Fruit fly (Drosophila melanogaster): ENCODE measurements around the gene Tsf1.

The Tsf1 gene

DNA sequence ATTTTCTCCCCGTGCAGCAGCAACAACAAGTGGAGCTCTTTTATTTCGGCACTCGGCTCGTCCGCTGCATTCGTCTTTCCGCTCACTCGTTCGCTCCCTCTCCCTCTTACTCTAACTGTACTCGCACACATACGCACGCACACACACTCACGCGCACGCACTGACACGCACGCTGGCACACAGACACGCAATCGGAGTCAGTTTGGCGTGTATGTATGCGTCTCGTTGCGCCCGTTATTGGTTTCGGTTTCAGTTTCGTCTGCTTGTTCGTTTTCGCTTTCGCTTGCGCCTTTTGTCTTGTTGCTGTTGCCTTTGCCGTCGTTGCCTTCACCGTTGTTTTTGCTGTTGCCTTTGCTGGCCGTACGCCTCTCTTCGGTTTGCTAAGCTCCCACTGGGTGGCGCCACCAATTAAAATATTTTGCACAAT, 29.1 kb upstream of the Tsf1 start:
- TF ChIP-seq Blimp-1 (GFP tag; optimal IDR thresholded peaks at IDR 0.05) (peak; percentile 95), Smox (GFP tag; optimal IDR thresholded peaks at IDR 0.05) (no peak), CG9139 (GFP tag; optimal IDR thresholded peaks at IDR 0.05) (no peak), dac (GFP tag; optimal IDR thresholded peaks at IDR 0.05) (peak; percentile 17), CG6854 (GFP tag; optimal IDR thresholded peaks at IDR 0.05) (peak; percentile 41), cyc (GFP tag; optimal IDR thresholded peaks at IDR 0.05) (peak; percentile 18), lz (GFP tag; optimal IDR thresholded peaks at IDR 0.05) (no peak), pdm3 (GFP tag; optimal IDR thresholded peaks at IDR 0.05) (no peak), CG7368 (GFP tag; optimal IDR thresholded peaks at IDR 0.05) (no peak), esn (GFP tag; optimal IDR thresholded peaks at IDR 0.05) (no peak), Sox14 (GFP tag; optimal IDR thresholded peaks at IDR 0.05) (peak; percentile 8), svp (GFP tag) (peak; percentile 64), CG6808 (GFP tag; optimal IDR thresholded peaks at IDR 0.05) (no peak), Eip78C (GFP tag) (peak; percentile 56), CG32006 (GFP tag; optimal IDR thresholded peaks at IDR 0.05) (no peak), ss (GFP tag; optimal IDR thresholded peaks at IDR 0.05) (peak; percentile 11 to 20), Met (GFP tag; optimal IDR thresholded peaks at IDR 0.05) (no peak), CG6163 (GFP tag; IDR thresholded peaks at IDR 0.05) (0 out of 3 replicates have a peak, but pooled peaks have one; percentile 43), Hr38 (GFP tag; optimal IDR thresholded peaks at IDR 0.05) (no peak), CG6276 (GFP tag; optimal IDR thresholded peaks at IDR 0.05) (no peak), Sox102F (GFP tag; optimal IDR thresholded peaks at IDR 0.05) (peak; percentile 7), topi (GFP tag; optimal IDR thresholded peaks at IDR 0.05) (peak; percentile 37)

DNA sequence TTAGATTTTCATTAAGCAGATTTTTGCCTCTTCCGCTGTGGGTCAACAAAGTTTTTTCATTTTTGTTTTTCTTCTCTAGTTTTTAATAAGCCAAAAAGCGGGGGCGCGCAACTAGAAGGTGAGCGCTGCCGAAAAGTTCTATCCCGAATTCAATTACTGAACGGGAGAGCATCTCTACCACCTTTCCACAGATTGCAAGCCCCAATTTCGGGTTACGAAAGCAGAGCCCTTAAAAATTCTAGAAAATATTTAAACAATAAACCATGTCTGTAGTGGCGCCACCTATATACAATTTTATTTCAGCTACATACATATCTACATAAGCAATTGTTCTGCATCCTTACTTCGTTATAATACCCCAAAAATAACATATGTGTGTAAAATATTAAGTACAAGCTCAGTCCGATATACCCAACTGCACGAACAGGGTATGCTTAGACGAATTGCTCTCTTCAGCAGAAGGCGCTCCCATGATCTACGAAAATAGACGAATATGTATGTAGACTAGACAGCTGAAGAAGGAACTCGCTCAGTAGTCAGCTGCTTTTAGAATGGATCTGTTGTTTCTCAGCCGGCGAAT, 28.4 kb upstream of the Tsf1 start, which contains the start of gene CG6106:
CG6106 (plus strand) TSS at position 530 of the 580 bp plus-strand sequence.
- TF ChIP-seq eg (GFP tag; IDR thresholded peaks at IDR 0.05), result 0 out of 3 replicates have a peak, but pooled peaks have one; percentile 11
- TF ChIP-seq Lpt (GFP tag; optimal IDR thresholded peaks at IDR 0.05), result no peak

DNA sequence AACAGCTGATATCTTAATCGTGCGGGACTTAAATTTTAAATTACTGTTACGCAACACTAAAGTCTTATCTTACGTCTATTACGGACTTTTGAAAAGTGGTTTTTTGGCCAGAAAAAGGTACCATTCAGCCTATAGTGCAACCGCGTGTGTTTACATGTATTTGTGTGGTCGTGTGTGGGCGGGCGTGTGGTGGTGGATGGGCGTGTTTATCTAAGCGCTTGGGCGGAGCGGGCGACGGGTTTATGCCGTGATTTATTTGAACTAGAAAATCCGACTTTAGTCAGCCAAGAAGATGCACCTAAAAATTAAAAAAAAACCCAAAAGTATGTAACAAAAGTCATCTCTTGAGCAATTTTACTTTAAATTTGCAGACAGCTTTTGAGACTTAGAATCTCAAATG, 23.5 kb upstream of the Tsf1 start:
- TF ChIP-seq fkh (GFP tag; optimal IDR thresholded peaks at IDR 0.05) (peak; percentile 87), Lpt (GFP tag; optimal IDR thresholded peaks at IDR 0.05) (no peak)

DNA sequence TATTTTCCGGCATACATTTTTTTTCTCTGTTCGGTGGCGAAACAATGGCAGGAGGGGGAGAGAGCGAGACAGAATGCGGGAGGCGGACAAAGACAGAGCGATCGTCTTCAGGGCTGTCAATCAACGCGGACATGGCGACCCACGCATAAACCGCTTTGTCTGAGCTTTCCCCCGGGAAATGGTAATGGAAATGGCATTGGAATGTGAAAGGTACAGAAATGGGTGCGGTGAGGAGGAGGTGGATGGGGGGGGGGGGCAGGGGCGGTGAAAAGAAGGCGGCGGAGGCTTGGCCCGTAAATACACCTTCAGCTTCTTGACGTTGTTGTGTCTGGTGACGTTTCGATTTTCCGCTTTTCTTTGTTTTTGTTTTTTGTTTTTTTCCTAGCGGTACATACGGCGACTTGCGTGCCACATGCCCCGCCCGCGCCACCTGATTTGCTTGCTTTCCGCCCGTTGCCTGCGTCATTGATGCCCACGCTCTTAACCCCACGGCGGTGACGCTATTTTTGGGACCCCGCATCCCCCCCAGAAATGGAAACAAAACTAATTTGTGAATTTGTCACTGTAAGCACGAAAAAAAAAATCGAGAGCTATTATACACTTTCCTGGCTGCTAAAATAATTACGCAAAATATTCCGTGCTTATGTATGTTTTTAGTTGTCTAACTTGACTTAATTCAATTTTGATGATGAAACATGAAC, 22.7 kb upstream of the Tsf1 start:
- TF ChIP-seq CG8119 (GFP tag; IDR thresholded peaks at IDR 0.05), result no peak
- TF ChIP-seq CG11294 (GFP tag; IDR thresholded peaks at IDR 0.05), result no peak
- no peak for TF ChIP-seq Sox14 (GFP tag; optimal IDR thresholded peaks at IDR 0.05)
- no peak for TF ChIP-seq CG6808 (GFP tag; optimal IDR thresholded peaks at IDR 0.05)
- TF ChIP-seq CG11902 (GFP tag; optimal IDR thresholded peaks at IDR 0.05), result no peak
- TF ChIP-seq CG3032 (tag; optimal IDR thresholded peaks at IDR 0.05), result no peak
- TF ChIP-seq dsx (GFP tag; optimal IDR thresholded peaks at IDR 0.05; ENCODE audit: poor library complexity, severe bottlenecking), result no peak
- TF ChIP-seq OdsH (GFP tag; optimal IDR thresholded peaks at IDR 0.05), result no peak
- no peak for TF ChIP-seq lz (GFP tag; optimal IDR thresholded peaks at IDR 0.05)
- TF ChIP-seq CG15336 (GFP tag; IDR thresholded peaks at IDR 0.05), result no peak
- TF ChIP-seq Sox15 (GFP tag; optimal IDR thresholded peaks at IDR 0.05), result no peak
- TF ChIP-seq Blimp-1 (GFP tag; optimal IDR thresholded peaks at IDR 0.05), result no peak

DNA sequence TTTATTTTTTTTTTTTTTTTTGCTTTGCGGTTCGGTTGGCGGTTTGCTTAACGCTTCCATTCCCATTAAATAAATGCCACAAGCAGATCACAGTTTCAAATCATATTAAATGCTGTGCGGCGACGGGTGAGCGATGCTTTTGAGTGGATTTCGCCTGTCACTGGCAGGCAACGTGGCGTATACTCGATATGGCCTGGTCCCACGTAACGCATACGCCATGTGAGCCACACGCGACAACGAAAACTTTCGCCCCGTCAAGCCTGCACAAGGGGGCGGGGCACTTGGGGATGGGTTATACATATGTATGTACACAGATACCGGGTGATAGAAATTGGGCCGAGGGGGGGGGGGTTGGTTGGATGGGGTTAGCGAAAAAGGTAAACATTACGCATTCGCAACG, 21.9 kb upstream of the Tsf1 start:
- TF ChIP-seq Eip75B (GFP tag; optimal IDR thresholded peaks at IDR 0.05) (no peak), Hr4 (GFP tag; optimal IDR thresholded peaks at IDR 0.05) (no peak), CG11294 (GFP tag; IDR thresholded peaks at IDR 0.05) (no peak), Smox (GFP tag; optimal IDR thresholded peaks at IDR 0.05) (no peak), CG8319 (GFP tag; optimal IDR thresholded peaks at IDR 0.05) (no peak), lz (GFP tag; optimal IDR thresholded peaks at IDR 0.05) (no peak), Eip93F (GFP tag; optimal IDR thresholded peaks at IDR 0.05) (no peak), CG31627 (GFP tag; optimal IDR thresholded peaks at IDR 0.05) (no peak), Hr38 (GFP tag; optimal IDR thresholded peaks at IDR 0.05) (no peak), CG6808 (GFP tag; optimal IDR thresholded peaks at IDR 0.05) (no peak), Met (GFP tag; optimal IDR thresholded peaks at IDR 0.05) (no peak), Sox14 (GFP tag; optimal IDR thresholded peaks at IDR 0.05) (no peak), CG32006 (GFP tag; optimal IDR thresholded peaks at IDR 0.05) (no peak)
